Worm (Caenorhabditis elegans) whole organism, mixed stage, embryonic: ENCODE data around the gene nspd-7.

Experiments used
- M03D4.4 ChIP-seq: sonication (generic microtip); optimal IDR thresholded peaks from 2 replicates; lab custom pipeline; 2017; ENCODE audit warnings: mild to moderate bottlenecking, missing genetic modification characterization, missing compliant biosample characterization
- blmp-1 ChIP-seq: fragments of 150-350 bp; optimal IDR thresholded peaks from 2 replicates; lab custom pipeline; 2014; ENCODE audit warnings: missing biosample characterization, missing genetic modification characterization
- ceh-39 ChIP-seq: fragments of 150-350 bp; optimal IDR thresholded peaks from 2 replicates; lab custom pipeline; 2014; ENCODE audit warnings: missing biosample characterization, missing genetic modification characterization
- ceh-43 ChIP-seq: fragments of 200-800 bp; sonication (Bioruptor generic); optimal IDR thresholded peaks from 2 replicates; lab custom pipeline; 2018; ENCODE audit warnings: mild to moderate bottlenecking, missing genetic modification characterization, moderate library complexity, missing compliant biosample characterization
- ceh-83 ChIP-seq: fragments of 200-800 bp; sonication (Bioruptor generic); optimal IDR thresholded peaks from 2 replicates; lab custom pipeline; 2018; ENCODE audit warnings: mild to moderate bottlenecking, missing genetic modification characterization, missing compliant biosample characterization
- cnd-1 ChIP-seq: fragments of 200-800 bp; sonication (Bioruptor generic); optimal IDR thresholded peaks from 2 replicates; lab custom pipeline; 2018; ENCODE audit warnings: mild to moderate bottlenecking, missing genetic modification characterization, missing compliant biosample characterization
- drap-1 ChIP-seq: fragments of 200-800 bp; sonication (Bioruptor generic); optimal IDR thresholded peaks from 3 replicates; lab custom pipeline; 2018; ENCODE audit warnings: mild to moderate bottlenecking, missing genetic modification characterization, missing compliant biosample characterization
- elt-1 ChIP-seq: sonication (generic microtip); optimal IDR thresholded peaks from 2 replicates; lab custom pipeline; 2017; ENCODE audit warnings: missing genetic modification characterization, mild to moderate bottlenecking, missing compliant biosample characterization, antibody characterized with exemption, moderate library complexity, borderline replicate concordance; ENCODE audit not compliant: insufficient read depth
- elt-3 ChIP-seq: fragments of 150-350 bp; optimal IDR thresholded peaks from 2 replicates; lab custom pipeline; 2014; ENCODE audit warnings: missing biosample characterization, missing genetic modification characterization
- flh-1 ChIP-seq: fragments of 200-800 bp; sonication (Bioruptor generic); optimal IDR thresholded peaks from 2 replicates; lab custom pipeline; 2018; ENCODE audit warnings: mild to moderate bottlenecking, missing genetic modification characterization, moderate library complexity, missing compliant biosample characterization
- ham-2 ChIP-seq: fragments of 200-800 bp; sonication (Bioruptor generic); optimal IDR thresholded peaks from 2 replicates; lab custom pipeline; 2018; ENCODE audit warnings: mild to moderate bottlenecking, missing genetic modification characterization, missing compliant biosample characterization
- lin-13 ChIP-seq: fragments of 150-350 bp; optimal IDR thresholded peaks from 2 replicates; lab custom pipeline; 2014; ENCODE audit warnings: missing biosample characterization, missing genetic modification characterization
- lsy-2 ChIP-seq: fragments of 150-350 bp; optimal IDR thresholded peaks from 2 replicates; lab custom pipeline; 2014; ENCODE audit warnings: missing biosample characterization, missing genetic modification characterization
- mab-5 ChIP-seq: fragments of 150-350 bp; optimal IDR thresholded peaks from 2 replicates; lab custom pipeline; 2014; ENCODE audit warnings: missing biosample characterization, missing genetic modification characterization
- mep-1 ChIP-seq: fragments of 150-350 bp; optimal IDR thresholded peaks from 2 replicates; lab custom pipeline; 2017; ENCODE audit warnings: missing biosample characterization, missing genetic modification reagents, missing genetic modification characterization, inconsistent platforms
- mls-2 ChIP-seq: sonication (generic microtip); optimal IDR thresholded peaks from 2 replicates; lab custom pipeline; 2016; ENCODE audit warnings: mild to moderate bottlenecking, missing genetic modification characterization, moderate library complexity, missing compliant biosample characterization
- nhr-2 ChIP-seq: fragments of 150-350 bp; optimal IDR thresholded peaks from 2 replicates; lab custom pipeline; 2014; ENCODE audit warnings: missing biosample characterization, missing genetic modification characterization
- nhr-237 ChIP-seq: fragments of 150-350 bp; optimal IDR thresholded peaks from 2 replicates; lab custom pipeline; 2014; ENCODE audit warnings: missing biosample characterization, missing genetic modification characterization
- nhr-28 ChIP-seq: fragments of 150-350 bp; optimal IDR thresholded peaks from 2 replicates; lab custom pipeline; 2014; ENCODE audit warnings: missing biosample characterization, missing genetic modification characterization
- nhr-76 ChIP-seq: sonication (generic microtip); optimal IDR thresholded peaks from 2 replicates; lab custom pipeline; 2017; ENCODE audit warnings: missing biosample characterization, missing genetic modification characterization
- pha-4 ChIP-seq: fragments of 150-350 bp; optimal IDR thresholded peaks from 2 replicates; lab custom pipeline; 2018; ENCODE audit warnings: missing biosample characterization, missing genetic modification reagents, missing genetic modification characterization
- sem-2 ChIP-seq: fragments of 200-800 bp; sonication (Bioruptor generic); optimal IDR thresholded peaks from 2 replicates; lab custom pipeline; 2018; ENCODE audit warnings: mild to moderate bottlenecking, missing genetic modification characterization, missing compliant biosample characterization
- snpc-4 ChIP-seq: fragments of 150-350 bp; optimal IDR thresholded peaks from 2 replicates; lab custom pipeline; 2014; ENCODE audit warnings: missing biosample characterization, missing genetic modification characterization
- sptf-1 ChIP-seq: sonication (generic microtip); optimal IDR thresholded peaks from 2 replicates; lab custom pipeline; 2017; ENCODE audit warnings: mild to moderate bottlenecking, missing genetic modification characterization, moderate library complexity, missing compliant biosample characterization
- tbx-8 ChIP-seq: fragments of 200-800 bp; sonication (Bioruptor generic); optimal IDR thresholded peaks from 2 replicates; lab custom pipeline; 2018; ENCODE audit warnings: mild to moderate bottlenecking, missing genetic modification characterization, moderate library complexity, missing compliant biosample characterization
- unc-120 ChIP-seq: sonication (generic microtip); optimal IDR thresholded peaks from 2 replicates; lab custom pipeline; 2017; ENCODE audit warnings: missing genetic modification characterization, missing compliant biosample characterization; ENCODE audit not compliant: poor library complexity, severe bottlenecking
- unc-62 ChIP-seq: fragments of 150-350 bp; optimal IDR thresholded peaks from 2 replicates; lab custom pipeline; 2014; ENCODE audit warnings: missing biosample characterization, missing genetic modification reagents, missing genetic modification characterization
- zip-8 ChIP-seq: fragments of 150-350 bp; optimal IDR thresholded peaks from 2 replicates; lab custom pipeline; 2014; ENCODE audit warnings: missing biosample characterization, missing genetic modification characterization
- ztf-11 ChIP-seq: fragments of 150-350 bp; optimal IDR thresholded peaks from 2 replicates; lab custom pipeline; 2014; ENCODE audit warnings: missing biosample characterization, missing genetic modification characterization

nspd-7 gene

ce11 chrIV:10277716-10278115 lies 8.7 kb upstream of the nspd-7 start, which contains the start of gene Y43C5A.4:
Gene Y43C5A.4, plus strand, starts transcription at chrIV:10278016.
- TF ChIP-seq flh-1 (GFP tag; lab: Kevin White, UChicago) (no peak), blmp-1 (tag; lab: Kevin White, UChicago) (no peak), ceh-39 (tag; lab: Kevin White, UChicago) (no peak), cnd-1 (tag; lab: Kevin White, UChicago) (no peak), zip-8 (no peak), lsy-2 (tag; lab: Kevin White, UChicago) (no peak), nhr-28 (tag; lab: Kevin White, UChicago) (no peak), ceh-43 (GFP tag; lab: Kevin White, UChicago) (no peak), mab-5 (no peak), elt-3 (tag; lab: Kevin White, UChicago) (no peak), mls-2 (tag; lab: Kevin White, UChicago) (no peak), unc-120 (tag; lab: Kevin White, UChicago) (no peak), mep-1 (tag; lab: Kevin White, UChicago) (no peak)

- TF ChIP-seq ceh-43 (GFP tag; lab: Kevin White, UChicago) = no peak
- no peak for TF ChIP-seq nhr-76 (tag; lab: Kevin White, UChicago)
- no peak for TF ChIP-seq ham-2
- TF ChIP-seq ztf-11 (tag; lab: Kevin White, UChicago) = no peak
- TF ChIP-seq sem-2 (GFP tag; lab: Kevin White, UChicago) = no peak
- TF ChIP-seq elt-3 (tag; lab: Kevin White, UChicago) = no peak
- TF ChIP-seq mep-1 (tag; lab: Kevin White, UChicago) = no peak
- no peak for TF ChIP-seq tbx-8 (GFP tag; lab: Kevin White, UChicago)
Observed at ce11 chrIV:10276960-10277359, 8.0 kb upstream of the nspd-7 start, which contains the start of gene Y43C5A.7. Gene Y43C5A.7, plus strand, starts transcription at chrIV:10277260.

- TF ChIP-seq ham-2 (no peak), elt-3 (tag; lab: Kevin White, UChicago) (no peak), blmp-1 (tag; lab: Kevin White, UChicago) (no peak)
Observed at ce11 chrIV:10275050-10275449, 6.1 kb upstream of the nspd-7 start.

- TF ChIP-seq mab-5 (no peak), nhr-2 (tag; lab: Kevin White, UChicago) (no peak), lsy-2 (tag; lab: Kevin White, UChicago) (no peak), mls-2 (tag; lab: Kevin White, UChicago) (no peak), sptf-1 (tag; lab: Kevin White, UChicago) (no peak)
- TF ChIP-seq, all 35 proteins: peak for 0
Observed at ce11 chrIV:10273781-10274313, 4.9 kb upstream of the nspd-7 start, which contains the start of gene Y43C5A.3. Gene Y43C5A.3, plus strand, starts transcription at chrIV:10274036.

ce11 chrIV:10273360-10273759 lies 4.4 kb upstream of the nspd-7 start:
- no peak for TF ChIP-seq mep-1 (tag; lab: Kevin White, UChicago)
- TF ChIP-seq snpc-4 (tag; lab: Kevin White, UChicago) = no peak
- no peak for TF ChIP-seq sptf-1 (tag; lab: Kevin White, UChicago)
- no peak for TF ChIP-seq elt-3 (tag; lab: Kevin White, UChicago)
- no peak for TF ChIP-seq pha-4 (tag; lab: Kevin White, UChicago)
- no peak for TF ChIP-seq lin-13 (tag; lab: Kevin White, UChicago)
- TF ChIP-seq zip-8 = no peak
- TF ChIP-seq elt-1 (tag; lab: Kevin White, UChicago) = no peak
- no peak for TF ChIP-seq drap-1 (GFP tag; lab: Kevin White, UChicago)
- TF ChIP-seq sem-2 (GFP tag; lab: Kevin White, UChicago) = no peak
- TF ChIP-seq mls-2 (tag; lab: Kevin White, UChicago) = no peak
- no peak for TF ChIP-seq tbx-8 (GFP tag; lab: Kevin White, UChicago)
- TF ChIP-seq unc-62 = no peak
- no peak for TF ChIP-seq M03D4.4 (tag; lab: Kevin White, UChicago)
- no peak for TF ChIP-seq lsy-2 (tag; lab: Kevin White, UChicago)
- TF ChIP-seq ceh-83 (GFP tag; lab: Kevin White, UChicago) = no peak
- no peak for TF ChIP-seq blmp-1 (tag; lab: Kevin White, UChicago)
- TF ChIP-seq, all 35 proteins: peak for 0

- peak; percentile 63 for TF ChIP-seq elt-3 (tag; lab: Kevin White, UChicago)
- no peak for TF ChIP-seq nhr-237 (tag; lab: Kevin White, UChicago)
- TF ChIP-seq elt-1 (tag; lab: Kevin White, UChicago) = peak; percentile 99
- TF ChIP-seq, all 35 proteins: peak for 2
Observed at ce11 chrIV:10261061-10261460, 7.9 kb downstream of the nspd-7 start.
